Worm (Caenorhabditis elegans) whole organism, midembryonic: ENCODE data around the gene pap-3.

Experiments used
- flt-1 ChIP-seq: fragments of 200-800 bp; sonication (Bioruptor generic); IDR thresholded peaks from 2 replicates; pipeline ENCODE4 v1.3.6; 2022; ENCODE audit warnings: missing genetic modification characterization, missing compliant biosample characterization
- tab-1 ChIP-seq: fragments of 200-800 bp; sonication (Bioruptor generic); IDR thresholded peaks from 2 replicates; pipeline ENCODE4 v1.3.6; 2022; ENCODE audit warnings: missing genetic modification characterization, missing compliant biosample characterization

DNA sequence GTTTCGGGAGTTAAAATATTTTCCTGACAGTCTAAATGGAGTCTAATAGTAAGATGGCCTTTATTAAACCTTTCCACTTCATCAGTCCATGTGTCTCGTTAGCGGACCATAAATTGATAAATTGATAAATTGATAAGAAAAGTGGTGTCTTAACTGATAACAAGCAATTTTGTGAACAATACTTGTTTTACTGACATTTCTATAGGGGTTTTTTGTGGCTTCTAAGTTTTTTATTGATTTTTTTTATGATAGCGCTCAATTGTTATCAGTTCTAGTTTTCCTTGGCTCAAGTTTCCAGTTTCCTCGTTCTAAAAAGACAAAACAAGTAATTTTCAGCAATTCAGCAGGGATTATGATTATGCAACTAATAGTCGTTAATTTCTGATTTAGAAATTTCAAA, 13.9 kb downstream of the pap-3 start, which contains the start of gene F43G6.17:
- TF ChIP-seq flt-1 (GFP tag; lab: Robert Waterston, UW): no peak
- no peak for TF ChIP-seq tab-1 (GFP tag; lab: Robert Waterston, UW)
